Fruit fly (Drosophila melanogaster) whole organism, embryonic: ENCODE results near the gene MED15.
A peak's percentile ranks its signal among the peaks of the same experiment; 100 is the strongest.

ENCODE experiments used
- Bdp1 ChIP-seq: fragments of 200-800 bp; sonication (Bioruptor generic); optimal IDR thresholded peaks from 3 replicates; lab custom pipeline; 2016; ENCODE audit warnings: missing biosample characterization, missing genetic modification characterization
- CG10209 ChIP-seq: fragments of 200-800 bp; sonication (Bioruptor generic); optimal IDR thresholded peaks from 3 replicates; lab custom pipeline; 2017; ENCODE audit warnings: missing biosample characterization, mild to moderate bottlenecking, missing genetic modification characterization, missing genetic modification reagents
- CG10321 ChIP-seq: fragments of 200-800 bp; sonication (Bioruptor generic); IDR thresholded peaks from 2 replicates; pipeline ENCODE4 v1.3.6; 2022; ENCODE audit warnings: missing biosample characterization, missing genetic modification characterization
- CG10979 ChIP-seq: fragments of 200-800 bp; sonication (Bioruptor generic); optimal IDR thresholded peaks from 2 replicates; lab custom pipeline; 2018; ENCODE audit warnings: missing biosample characterization, mild to moderate bottlenecking, missing genetic modification characterization, moderate library complexity
- CG11456 ChIP-seq: fragments of 200-800 bp; sonication (Bioruptor generic); IDR thresholded peaks from 3 replicates; pipeline ENCODE4 v1.3.6; 2022; ENCODE audit warnings: missing biosample characterization, missing genetic modification characterization
- CG11695 ChIP-seq: fragments of 200-800 bp; sonication (Bioruptor generic); IDR thresholded peaks from 3 replicates; pipeline ENCODE4 v1.3.6; 2022; ENCODE audit warnings: missing biosample characterization, missing genetic modification characterization
- CG12744 ChIP-seq: fragments of 200-800 bp; sonication (Bioruptor generic); optimal IDR thresholded peaks from 2 replicates; lab custom pipeline; 2016; ENCODE audit warnings: missing biosample characterization, missing genetic modification characterization
- CG13424 ChIP-seq: fragments of 200-800 bp; sonication (Bioruptor generic); optimal IDR thresholded peaks from 2 replicates; lab custom pipeline; 2019; ENCODE audit warnings: missing biosample characterization, mild to moderate bottlenecking, missing genetic modification characterization, moderate library complexity
- CG15601 ChIP-seq: fragments of 200-800 bp; sonication (Bioruptor generic); optimal IDR thresholded peaks from 3 replicates; lab custom pipeline; 2019; ENCODE audit warnings: missing biosample characterization, mild to moderate bottlenecking, missing genetic modification characterization, moderate library complexity
- CG1647 ChIP-seq: fragments of 200-800 bp; sonication (Bioruptor generic); optimal IDR thresholded peaks from 3 replicates; lab custom pipeline; 2016; ENCODE audit warnings: missing biosample characterization, missing genetic modification characterization
- CG2116 ChIP-seq: fragments of 200-800 bp; sonication (Bioruptor generic); optimal IDR thresholded peaks from 3 replicates; lab custom pipeline; 2018; ENCODE audit warnings: missing biosample characterization, mild to moderate bottlenecking, missing genetic modification characterization
- CG2875 ChIP-seq: fragments of 200-800 bp; sonication (Bioruptor generic); optimal IDR thresholded peaks from 2 replicates; lab custom pipeline; 2017; ENCODE audit warnings: missing biosample characterization, mild to moderate bottlenecking, missing genetic modification characterization, missing genetic modification reagents
- CG30020 ChIP-seq: fragments of 200-800 bp; optimal IDR thresholded peaks from 2 replicates; lab custom pipeline; 2019; ENCODE audit warnings: missing biosample characterization, mild to moderate bottlenecking, missing genetic modification characterization, moderate library complexity
- CG30403 ChIP-seq: fragments of 200-800 bp; sonication (Bioruptor generic); optimal IDR thresholded peaks from 3 replicates; lab custom pipeline; 2016; ENCODE audit warnings: missing biosample characterization, missing genetic modification characterization
- CG3163 ChIP-seq: fragments of 200-800 bp; sonication (Bioruptor generic); optimal IDR thresholded peaks from 3 replicates; lab custom pipeline; 2016; ENCODE audit warnings: missing biosample characterization, missing genetic modification characterization
- CG33213 ChIP-seq: fragments of 200-800 bp; sonication (Bioruptor generic); optimal IDR thresholded peaks from 3 replicates; lab custom pipeline; 2016; ENCODE audit warnings: missing biosample characterization, missing genetic modification characterization
- CG34224 ChIP-seq: fragments of 200-800 bp; sonication (Bioruptor generic); IDR thresholded peaks from 3 replicates; pipeline ENCODE4 v1.3.6; 2022; ENCODE audit warnings: missing biosample characterization, missing genetic modification characterization; ENCODE audit not compliant: partially characterized antibody
- CG4282 ChIP-seq: fragments of 200-800 bp; sonication (Bioruptor generic); optimal IDR thresholded peaks from 2 replicates; lab custom pipeline; 2016; ENCODE audit warnings: missing biosample characterization, missing genetic modification characterization
- CG7271 ChIP-seq: fragments of 200-800 bp; sonication (Bioruptor generic); optimal IDR thresholded peaks from 2 replicates; lab custom pipeline; 2018; ENCODE audit warnings: missing biosample characterization, mild to moderate bottlenecking, missing genetic modification characterization, moderate library complexity
- CG8765 ChIP-seq: fragments of 200-800 bp; sonication (Bioruptor generic); IDR thresholded peaks from 2 replicates; pipeline ENCODE4 v1.3.6; 2022; ENCODE audit warnings: missing biosample characterization, missing genetic modification characterization
- CG9932 ChIP-seq: fragments of 200-800 bp; sonication (Bioruptor generic); IDR thresholded peaks from 2 replicates; pipeline ENCODE4 v1.3.6; 2022; ENCODE audit warnings: missing biosample characterization, missing genetic modification characterization
- CTCF ChIP-seq: fragments of 200-800 bp; sonication (Bioruptor generic); optimal IDR thresholded peaks from 2 replicates; lab custom pipeline; 2017; ENCODE audit warnings: missing biosample characterization, mild to moderate bottlenecking, missing genetic modification characterization, moderate library complexity
- Dip3 ChIP-seq: fragments of 200-800 bp; sonication (Bioruptor generic); optimal IDR thresholded peaks from 3 replicates; lab custom pipeline; 2016; ENCODE audit warnings: missing biosample characterization, missing genetic modification characterization
- Hr51 ChIP-seq, 2 experiments: fragments of 200-800 bp; sonication (Bioruptor generic); optimal IDR thresholded peaks; 2 replicates in 1 of 2; 3 replicates in 1 of 2; lab custom pipeline; 2016 to 2018; ENCODE audit warnings: missing biosample characterization in 2 of 2, missing genetic modification characterization in 2 of 2, mild to moderate bottlenecking in 1 of 2, moderate library complexity in 1 of 2
- MESR4 ChIP-seq: fragments of 200-800 bp; sonication (Bioruptor generic); optimal IDR thresholded peaks from 2 replicates; lab custom pipeline; 2018; ENCODE audit warnings: missing biosample characterization, mild to moderate bottlenecking, missing genetic modification characterization, moderate library complexity
- Nf-YA ChIP-seq: fragments of 200-800 bp; sonication (Bioruptor generic); IDR thresholded peaks from 2 replicates; pipeline ENCODE4 v1.3.6; 2022; ENCODE audit warnings: missing biosample characterization, missing genetic modification characterization
- Ravus ChIP-seq: fragments of 200-800 bp; sonication (Bioruptor generic); IDR thresholded peaks from 2 replicates; pipeline ENCODE4 v1.3.6; 2022; ENCODE audit warnings: missing biosample characterization, missing genetic modification characterization
- Rfx ChIP-seq: fragments of 200-800 bp; sonication (Bioruptor generic); IDR thresholded peaks from 2 replicates; pipeline ENCODE4 v1.3.6; 2022; ENCODE audit warnings: missing biosample characterization, missing genetic modification characterization
- Sox100B ChIP-seq: fragments of 200-800 bp; sonication (Bioruptor generic); optimal IDR thresholded peaks from 3 replicates; lab custom pipeline; 2018; ENCODE audit warnings: missing biosample characterization, mild to moderate bottlenecking, missing genetic modification characterization
- Stat92E ChIP-seq, 3 experiments: fragments of >200 bp in 2 of 3; fragments of 200-800 bp in 1 of 3; sonication (Bioruptor generic) in 1 of 3; optimal IDR thresholded peaks; 2 replicates each; lab custom pipeline; 2017 to 2019; ENCODE audit warnings: missing biosample characterization in 3 of 3, missing genetic modification characterization in 3 of 3, mild to moderate bottlenecking in 1 of 3, moderate library complexity in 1 of 3
- Trl ChIP-seq, 3 experiments: fragments of >200 bp in 2 of 3; fragments of 200-800 bp in 1 of 3; sonication (Bioruptor generic) in 1 of 3; optimal IDR thresholded peaks; 2 replicates in 1 of 3; 3 replicates in 2 of 3; lab custom pipeline; 2016 to 2017; ENCODE audit warnings: missing biosample characterization in 1 of 3, missing genetic modification characterization in 1 of 3
- YL-1 ChIP-seq: fragments of 200-800 bp; sonication (Bioruptor generic); optimal IDR thresholded peaks from 3 replicates; lab custom pipeline; 2017; ENCODE audit warnings: missing biosample characterization, mild to moderate bottlenecking, missing genetic modification characterization
- al ChIP-seq: fragments of 200-800 bp; sonication (Bioruptor generic); IDR thresholded peaks from 2 replicates; pipeline ENCODE4 v1.3.6; 2022; ENCODE audit warnings: missing biosample characterization, missing genetic modification characterization
- cato ChIP-seq: fragments of 200-800 bp; sonication (Bioruptor generic); optimal IDR thresholded peaks from 2 replicates; lab custom pipeline; 2016; ENCODE audit warnings: missing biosample characterization, missing genetic modification characterization, borderline replicate concordance
- dan ChIP-seq: fragments of 200-800 bp; sonication (Bioruptor generic); IDR thresholded peaks from 2 replicates; pipeline ENCODE4 v1.3.6; 2022; ENCODE audit warnings: missing biosample characterization, missing genetic modification characterization
- jumu ChIP-seq: fragments of 200-800 bp; sonication (Bioruptor generic); optimal IDR thresholded peaks from 3 replicates; lab custom pipeline; 2016; ENCODE audit warnings: missing biosample characterization, missing genetic modification characterization
- klu ChIP-seq: fragments of 200-800 bp; sonication (Bioruptor generic); IDR thresholded peaks from 2 replicates; pipeline ENCODE4 v1.3.6; 2022; ENCODE audit warnings: missing biosample characterization, missing genetic modification characterization
- nau ChIP-seq: fragments of 200-800 bp; sonication (Bioruptor generic); optimal IDR thresholded peaks from 3 replicates; lab custom pipeline; 2017; ENCODE audit warnings: missing biosample characterization, mild to moderate bottlenecking, missing genetic modification characterization, missing genetic modification reagents
- nmo ChIP-seq: fragments of 200-800 bp; sonication (Bioruptor generic); optimal IDR thresholded peaks from 2 replicates; lab custom pipeline; 2018; ENCODE audit warnings: missing biosample characterization, mild to moderate bottlenecking, missing genetic modification characterization, moderate library complexity
- onecut ChIP-seq: fragments of 200-800 bp; sonication (Bioruptor generic); IDR thresholded peaks from 2 replicates; pipeline ENCODE4 v1.3.6; 2022; ENCODE audit warnings: missing biosample characterization, missing genetic modification characterization
- schlank ChIP-seq: fragments of 200-800 bp; sonication (Bioruptor generic); optimal IDR thresholded peaks from 2 replicates; lab custom pipeline; 2018; ENCODE audit warnings: missing biosample characterization, mild to moderate bottlenecking, missing genetic modification characterization
- sim ChIP-seq: fragments of 200-800 bp; sonication (Bioruptor generic); IDR thresholded peaks from 2 replicates; pipeline ENCODE4 v1.3.6; 2022; ENCODE audit warnings: missing biosample characterization, missing genetic modification characterization
- slbo ChIP-seq: fragments of 200-800 bp; sonication (Bioruptor generic); IDR thresholded peaks from 2 replicates; pipeline ENCODE4 v1.3.6; 2022; ENCODE audit warnings: missing biosample characterization, missing genetic modification characterization
- stwl ChIP-seq: fragments of 200-800 bp; sonication (Bioruptor generic); optimal IDR thresholded peaks from 3 replicates; lab custom pipeline; 2018; ENCODE audit warnings: missing biosample characterization, mild to moderate bottlenecking, missing genetic modification characterization, moderate library complexity
- twi ChIP-seq: fragments of 200-800 bp; optimal IDR thresholded peaks from 2 replicates; lab custom pipeline; 2019; ENCODE audit warnings: missing biosample characterization, mild to moderate bottlenecking, missing genetic modification characterization, moderate library complexity
- unpg ChIP-seq: fragments of 200-800 bp; sonication (Bioruptor generic); optimal IDR thresholded peaks from 3 replicates; lab custom pipeline; 2018; ENCODE audit warnings: missing biosample characterization, mild to moderate bottlenecking, missing genetic modification characterization, moderate library complexity
- usp ChIP-seq: fragments of >200 bp; optimal IDR thresholded peaks from 2 replicates; lab custom pipeline; 2017; ENCODE audit warnings: missing biosample characterization, missing genetic modification characterization
- wor ChIP-seq: fragments of 200-800 bp; sonication (Bioruptor generic); IDR thresholded peaks from 2 replicates; pipeline ENCODE4 v1.3.6; 2022; ENCODE audit warnings: missing biosample characterization, missing genetic modification characterization
- zen ChIP-seq: fragments of 200-800 bp; sonication (Bioruptor generic); optimal IDR thresholded peaks from 3 replicates; lab custom pipeline; 2018; ENCODE audit warnings: missing biosample characterization, mild to moderate bottlenecking, missing genetic modification characterization, moderate library complexity

The MED15 gene

DNA sequence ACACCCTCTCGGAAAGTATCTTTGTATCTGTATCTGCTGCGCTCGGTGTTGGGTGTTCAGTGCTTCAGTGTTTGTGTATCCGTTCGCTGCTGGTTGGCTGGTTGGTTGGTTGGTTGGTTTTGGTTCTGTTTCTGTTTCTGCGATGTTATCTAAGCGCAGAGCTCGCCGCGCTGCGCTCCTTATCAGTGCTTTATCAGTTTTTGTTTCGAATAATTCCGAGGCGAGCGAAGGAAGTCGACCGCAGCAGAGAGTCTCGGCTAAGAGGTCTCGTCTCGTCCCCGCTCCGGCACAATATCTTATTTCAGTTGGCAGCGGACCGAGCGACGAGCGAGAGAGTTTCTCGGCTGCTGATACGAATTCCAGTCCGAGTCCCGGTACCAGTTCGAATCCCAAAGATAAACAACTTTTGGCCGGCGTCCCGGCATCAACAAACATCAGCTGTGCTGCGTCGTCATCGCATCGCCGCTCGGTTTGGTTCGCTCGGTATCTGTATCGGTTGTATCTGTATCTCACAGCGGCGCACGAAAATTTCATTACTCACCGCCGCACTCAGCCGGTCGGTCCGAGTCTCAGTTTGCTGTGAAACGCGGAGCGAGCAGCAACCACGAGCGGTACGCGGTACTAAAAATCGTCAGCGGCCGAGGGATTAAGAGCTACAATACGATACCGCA is 50.5 kb downstream of the MED15 start (continued):
- peak; percentile 48; the same call in 1 of the 2 replicates for TF ChIP-seq Rfx (GFP tag; lab: Robert Waterston, UW)
- peak; percentile 9 for TF ChIP-seq CG33213
- TF ChIP-seq nau (GFP tag; lab: Kevin White, UChicago), result peak; percentile 73
- TF ChIP-seq CG13424 (tag; lab: Kevin White, UChicago), result no peak
- TF ChIP-seq usp, result no peak
- no peak for TF ChIP-seq CG2116 (GFP tag; lab: Kevin White, UChicago)
- no peak for TF ChIP-seq cato (GFP tag; lab: Kevin White, UChicago)
- TF ChIP-seq MESR4 (GFP tag; lab: Kevin White, UChicago), result peak; percentile 15
- no peak for TF ChIP-seq Ravus
- no peak for TF ChIP-seq klu (GFP tag; lab: Robert Waterston, UW)
- TF ChIP-seq stwl (tag; lab: Kevin White, UChicago), result peak; percentile 15
- TF ChIP-seq slbo (GFP tag; lab: Robert Waterston, UW), result peak; percentile 23; the same call in 1 of the 2 replicates
- TF ChIP-seq unpg, result peak; percentile 24
- TF ChIP-seq CG10321, result no peak
- peak; percentile 60; the same call in 1 of the 2 replicates for TF ChIP-seq Nf-YA (GFP tag; lab: Robert Waterston, UW)
- TF ChIP-seq onecut (GFP tag; lab: Robert Waterston, UW), result peak; percentile 16; the same call in 1 of the 2 replicates
- peak in 1 of 2 experiments; percentile 13 for TF ChIP-seq Hr51 (GFP tag; optimal IDR thresholded peaks at IDR 0.05; lab: Kevin White, UChicago)
- 0 out of 3 replicates have a peak, but pooled peaks have one; percentile 42 for TF ChIP-seq CG11456 (GFP tag; lab: Robert Waterston, UW)
- peak; percentile 74 for TF ChIP-seq CG34224 (GFP tag; lab: Robert Waterston, UW)
- peak; percentile 32; the same call in 1 of the 2 replicates for TF ChIP-seq CG8765 (GFP tag; lab: Robert Waterston, UW)
- no peak for TF ChIP-seq YL-1 (GFP tag; lab: Kevin White, UChicago)
- TF ChIP-seq CG10209 (GFP tag; lab: Kevin White, UChicago), result no peak
- TF ChIP-seq Stat92E (GFP tag; optimal IDR thresholded peaks at IDR 0.05; lab: Kevin White, UChicago), result peak in 1 of 3 experiments; percentile 20
- no peak for TF ChIP-seq Dip3
- no peak for TF ChIP-seq CG30020 (tag; lab: Kevin White, UChicago)
- TF ChIP-seq Trl (optimal IDR thresholded peaks at IDR 0.05; lab: Kevin White, UChicago), result peak; percentile 52 to 75
- peak; percentile 63 for TF ChIP-seq Trl (GFP tag; optimal IDR thresholded peaks at IDR 0.05; lab: Kevin White, UChicago)
- no peak for TF ChIP-seq CG30403 (GFP tag; lab: Kevin White, UChicago)
- no peak for TF ChIP-seq Bdp1 (GFP tag; lab: Kevin White, UChicago)
- TF ChIP-seq twi (tag; lab: Kevin White, UChicago), result no peak
- TF ChIP-seq CG1647 (GFP tag; lab: Kevin White, UChicago), result no peak
- TF ChIP-seq CG10979 (tag; lab: Kevin White, UChicago), result peak; percentile 18
- TF ChIP-seq CG7271, result peak; percentile 21
- TF ChIP-seq CG2875, result no peak
- TF ChIP-seq jumu, result no peak
- no peak for TF ChIP-seq al
- no peak for TF ChIP-seq Sox100B (GFP tag; lab: Kevin White, UChicago)
- TF ChIP-seq wor (GFP tag; lab: Robert Waterston, UW), result no peak
- peak; percentile 12 for TF ChIP-seq zen (tag; lab: Kevin White, UChicago)
- peak; percentile 17 for TF ChIP-seq CTCF (GFP tag; lab: Kevin White, UChicago)
- no peak for TF ChIP-seq nmo
- no peak for TF ChIP-seq sim (GFP tag; lab: Robert Waterston, UW)
- no peak for TF ChIP-seq dan (GFP tag; lab: Robert Waterston, UW)
- peak; percentile 23 for TF ChIP-seq schlank (tag; lab: Kevin White, UChicago)
- TF ChIP-seq CG4282 (GFP tag; lab: Kevin White, UChicago), result no peak
- TF ChIP-seq CG9932 (GFP tag; lab: Robert Waterston, UW), result peak; percentile 27; the same call in 1 of the 2 replicates
- TF ChIP-seq CG3163 (GFP tag; lab: Kevin White, UChicago), result peak; percentile 22
- TF ChIP-seq CG15601 (tag; lab: Kevin White, UChicago), result peak; percentile 6
- TF ChIP-seq CG12744, result peak; percentile 8
- peak; percentile 32; the same call in 2 of the 3 replicates for TF ChIP-seq CG11695 (GFP tag; lab: Robert Waterston, UW)
